Fruit fly (Drosophila melanogaster) whole organism, embryonic: ENCODE results near the gene CG4991.

Source experiments
- CG10209 ChIP-seq: fragments of 200-800 bp; sonication (Bioruptor generic); optimal IDR thresholded peaks from 3 replicates; lab custom pipeline; 2017; ENCODE audit warnings: missing biosample characterization, mild to moderate bottlenecking, missing genetic modification characterization, missing genetic modification reagents
- CG11695 ChIP-seq: fragments of 200-800 bp; sonication (Bioruptor generic); IDR thresholded peaks from 3 replicates; pipeline ENCODE4 v1.3.6; 2022; ENCODE audit warnings: missing biosample characterization, missing genetic modification characterization
- CG12104 ChIP-seq: fragments of 200-800 bp; sonication (Bioruptor generic); optimal IDR thresholded peaks from 3 replicates; lab custom pipeline; 2016; ENCODE audit warnings: missing biosample characterization, missing genetic modification characterization
- CG17802 ChIP-seq: fragments of 200-800 bp; sonication (Bioruptor generic); optimal IDR thresholded peaks from 2 replicates; lab custom pipeline; 2018; ENCODE audit warnings: missing biosample characterization, mild to moderate bottlenecking, missing genetic modification characterization, moderate library complexity
- CG2678 ChIP-seq: fragments of 200-800 bp; sonication (Bioruptor generic); optimal IDR thresholded peaks from 3 replicates; lab custom pipeline; 2019; ENCODE audit warnings: missing biosample characterization, mild to moderate bottlenecking, missing genetic modification characterization, moderate library complexity
- CG30431 ChIP-seq: fragments of 200-800 bp; sonication (Bioruptor generic); optimal IDR thresholded peaks from 2 replicates; lab custom pipeline; 2017; ENCODE audit warnings: missing biosample characterization, missing genetic modification characterization
- CG32772 ChIP-seq: fragments of 200-800 bp; sonication (Bioruptor generic); IDR thresholded peaks from 2 replicates; pipeline ENCODE4 v1.3.6; 2022; ENCODE audit warnings: missing biosample characterization, missing genetic modification characterization
- CG34376 ChIP-seq: fragments of 200-800 bp; sonication (Bioruptor generic); optimal IDR thresholded peaks from 2 replicates; lab custom pipeline; 2018; ENCODE audit warnings: missing biosample characterization, mild to moderate bottlenecking, missing genetic modification characterization
- CG3847 ChIP-seq: fragments of 200-800 bp; sonication (Bioruptor generic); IDR thresholded peaks from 2 replicates; pipeline ENCODE4 v1.3.6; 2022; ENCODE audit warnings: missing biosample characterization, missing genetic modification characterization
- CG4282 ChIP-seq: fragments of 200-800 bp; sonication (Bioruptor generic); optimal IDR thresholded peaks from 2 replicates; lab custom pipeline; 2016; ENCODE audit warnings: missing biosample characterization, missing genetic modification characterization
- CG4404 ChIP-seq: fragments of 200-800 bp; sonication (Bioruptor generic); IDR thresholded peaks from 2 replicates; pipeline ENCODE4 v1.3.6; 2022; ENCODE audit warnings: missing biosample characterization, missing genetic modification characterization
- CG4707 ChIP-seq: fragments of 200-800 bp; sonication (Bioruptor generic); optimal IDR thresholded peaks from 2 replicates; lab custom pipeline; 2018; ENCODE audit warnings: missing biosample characterization, mild to moderate bottlenecking, missing genetic modification characterization, moderate library complexity
- CG6765 ChIP-seq: fragments of 200-800 bp; sonication (Bioruptor generic); optimal IDR thresholded peaks from 3 replicates; lab custom pipeline; 2017; ENCODE audit warnings: missing biosample characterization, mild to moderate bottlenecking, missing genetic modification characterization
- CG6854 ChIP-seq: fragments of 200-800 bp; sonication (Bioruptor generic); optimal IDR thresholded peaks from 3 replicates; lab custom pipeline; 2017; ENCODE audit warnings: missing biosample characterization, mild to moderate bottlenecking, missing genetic modification characterization
- CG7963 ChIP-seq: fragments of 200-800 bp; sonication (Bioruptor generic); IDR thresholded peaks from 3 replicates; pipeline ENCODE4 v1.3.6; 2022; ENCODE audit warnings: missing biosample characterization, missing genetic modification characterization; ENCODE audit not compliant: partially characterized antibody
- CG7987 ChIP-seq: fragments of 200-800 bp; sonication (Bioruptor generic); optimal IDR thresholded peaks from 2 replicates; lab custom pipeline; 2018; ENCODE audit warnings: missing biosample characterization, mild to moderate bottlenecking, missing genetic modification characterization, moderate library complexity
- CG9797 ChIP-seq: fragments of 200-800 bp; sonication (Bioruptor generic); optimal IDR thresholded peaks from 3 replicates; lab custom pipeline; 2018; ENCODE audit warnings: missing biosample characterization, mild to moderate bottlenecking, missing genetic modification characterization
- D ChIP-seq, 2 experiments: fragments of 200-800 bp in 1 of 2; fragments of >200 bp in 1 of 2; sonication (Bioruptor generic) in 1 of 2; optimal IDR thresholded peaks; 2 replicates in 1 of 2; 3 replicates in 1 of 2; lab custom pipeline; 2017; ENCODE audit warnings: mild to moderate bottlenecking in 1 of 2, missing biosample characterization in 1 of 2, missing genetic modification characterization in 1 of 2, missing genetic modification reagents in 1 of 2
- D19B ChIP-seq: fragments of 200-800 bp; sonication (Bioruptor generic); optimal IDR thresholded peaks from 2 replicates; lab custom pipeline; 2017; ENCODE audit warnings: missing biosample characterization, mild to moderate bottlenecking, missing genetic modification characterization
- Dbx ChIP-seq: fragments of 200-800 bp; sonication (Bioruptor generic); IDR thresholded peaks from 3 replicates; pipeline ENCODE4 v1.3.6; 2022; ENCODE audit warnings: missing biosample characterization, missing genetic modification characterization
- Deaf1 ChIP-seq: fragments of 200-800 bp; optimal IDR thresholded peaks from 3 replicates; lab custom pipeline; 2019; ENCODE audit warnings: missing biosample characterization, mild to moderate bottlenecking, missing genetic modification characterization, moderate library complexity
- Fer3 ChIP-seq: fragments of 200-800 bp; sonication (Bioruptor generic); optimal IDR thresholded peaks from 2 replicates; lab custom pipeline; 2018; ENCODE audit warnings: missing biosample characterization, mild to moderate bottlenecking, missing genetic modification characterization, moderate library complexity
- HLH54F ChIP-seq: fragments of 200-800 bp; sonication (Bioruptor generic); optimal IDR thresholded peaks from 3 replicates; lab custom pipeline; 2016; ENCODE audit warnings: missing biosample characterization, missing genetic modification characterization
- Hr78 ChIP-seq, 2 experiments: fragments of 200-800 bp in 1 of 2; fragments of >200 bp in 1 of 2; sonication (Bioruptor generic) in 1 of 2; optimal IDR thresholded peaks; 2 replicates each; lab custom pipeline; 2017 to 2019; ENCODE audit warnings: missing biosample characterization in 2 of 2, missing genetic modification characterization in 2 of 2, mild to moderate bottlenecking in 1 of 2, moderate library complexity in 1 of 2
- Jarid2 ChIP-seq: fragments of 200-800 bp; sonication (Bioruptor generic); optimal IDR thresholded peaks from 3 replicates; lab custom pipeline; 2017; ENCODE audit warnings: mild to moderate bottlenecking, missing biosample characterization, missing genetic modification reagents, missing genetic modification characterization
- Myb ChIP-seq: fragments of 200-800 bp; sonication (Bioruptor generic); optimal IDR thresholded peaks from 2 replicates; lab custom pipeline; 2016; ENCODE audit warnings: missing biosample characterization, missing genetic modification characterization
- Nf-YA ChIP-seq: fragments of 200-800 bp; sonication (Bioruptor generic); IDR thresholded peaks from 2 replicates; pipeline ENCODE4 v1.3.6; 2022; ENCODE audit warnings: missing biosample characterization, missing genetic modification characterization
- Rfx ChIP-seq: fragments of 200-800 bp; sonication (Bioruptor generic); IDR thresholded peaks from 2 replicates; pipeline ENCODE4 v1.3.6; 2022; ENCODE audit warnings: missing biosample characterization, missing genetic modification characterization
- Rx ChIP-seq: fragments of 200-800 bp; sonication (Bioruptor generic); IDR thresholded peaks from 2 replicates; pipeline ENCODE4 v1.3.6; 2022; ENCODE audit warnings: missing biosample characterization, missing genetic modification characterization
- Six4 ChIP-seq: fragments of 200-800 bp; sonication (Bioruptor generic); optimal IDR thresholded peaks from 2 replicates; lab custom pipeline; 2016; ENCODE audit warnings: missing biosample characterization, missing genetic modification characterization
- ash1 ChIP-seq: fragments of 200-800 bp; sonication (Bioruptor generic); optimal IDR thresholded peaks from 2 replicates; lab custom pipeline; 2018; ENCODE audit warnings: missing biosample characterization, mild to moderate bottlenecking, missing genetic modification characterization
- az2 ChIP-seq: fragments of 200-800 bp; sonication (Bioruptor generic); optimal IDR thresholded peaks from 3 replicates; lab custom pipeline; 2016; ENCODE audit warnings: missing biosample characterization, missing genetic modification characterization
- cas ChIP-seq: fragments of 200-800 bp; sonication (Bioruptor generic); IDR thresholded peaks from 2 replicates; pipeline ENCODE4 v1.3.6; 2022; ENCODE audit warnings: missing biosample characterization, missing genetic modification characterization
- chm ChIP-seq: fragments of 200-800 bp; sonication (Bioruptor generic); IDR thresholded peaks from 2 replicates; pipeline ENCODE4 v1.3.6; 2022; ENCODE audit warnings: missing biosample characterization, missing genetic modification characterization
- da ChIP-seq: fragments of 200-800 bp; sonication (Bioruptor generic); optimal IDR thresholded peaks from 2 replicates; lab custom pipeline; 2016; ENCODE audit warnings: missing biosample characterization, missing genetic modification characterization
- exex ChIP-seq: fragments of 200-800 bp; sonication (Bioruptor generic); optimal IDR thresholded peaks from 4 replicates; lab custom pipeline; 2018; ENCODE audit warnings: missing biosample characterization, mild to moderate bottlenecking, missing genetic modification characterization, moderate library complexity
- eyg ChIP-seq: fragments of 200-800 bp; sonication (Bioruptor generic); optimal IDR thresholded peaks from 3 replicates; lab custom pipeline; 2016; ENCODE audit warnings: missing biosample characterization, missing genetic modification characterization
- ftz-f1 ChIP-seq: fragments of 200-800 bp; sonication (Bioruptor generic); optimal IDR thresholded peaks from 2 replicates; lab custom pipeline; 2016; ENCODE audit warnings: missing biosample characterization, missing genetic modification characterization
- gcm ChIP-seq: fragments of 200-800 bp; sonication (Bioruptor generic); optimal IDR thresholded peaks from 2 replicates; lab custom pipeline; 2019; ENCODE audit warnings: missing biosample characterization, mild to moderate bottlenecking, missing genetic modification characterization, moderate library complexity
- gro ChIP-seq: fragments of 200-800 bp; sonication (Bioruptor generic); optimal IDR thresholded peaks from 2 replicates; lab custom pipeline; 2016; ENCODE audit warnings: missing biosample characterization, missing genetic modification characterization
- h ChIP-seq: fragments of >200 bp; optimal IDR thresholded peaks from 2 replicates; lab custom pipeline; 2017
- jumu ChIP-seq: fragments of 200-800 bp; sonication (Bioruptor generic); optimal IDR thresholded peaks from 3 replicates; lab custom pipeline; 2016; ENCODE audit warnings: missing biosample characterization, missing genetic modification characterization
- lab ChIP-seq: fragments of 200-800 bp; sonication (Bioruptor generic); optimal IDR thresholded peaks from 3 replicates; lab custom pipeline; 2017; ENCODE audit warnings: missing biosample characterization, missing genetic modification characterization, mild to moderate bottlenecking, moderate library complexity, missing genetic modification reagents
- luna ChIP-seq: fragments of 200-800 bp; sonication (Bioruptor generic); optimal IDR thresholded peaks from 2 replicates; lab custom pipeline; 2016; ENCODE audit warnings: missing biosample characterization, missing genetic modification characterization
- nau ChIP-seq: fragments of 200-800 bp; sonication (Bioruptor generic); optimal IDR thresholded peaks from 3 replicates; lab custom pipeline; 2017; ENCODE audit warnings: missing biosample characterization, mild to moderate bottlenecking, missing genetic modification characterization, missing genetic modification reagents
- onecut ChIP-seq: fragments of 200-800 bp; sonication (Bioruptor generic); IDR thresholded peaks from 2 replicates; pipeline ENCODE4 v1.3.6; 2022; ENCODE audit warnings: missing biosample characterization, missing genetic modification characterization
- otp ChIP-seq: fragments of 200-800 bp; sonication (Bioruptor generic); IDR thresholded peaks from 3 replicates; pipeline ENCODE4, ENCODE4 v1.3.6; 2022; ENCODE audit warnings: missing biosample characterization, missing genetic modification characterization
- run ChIP-seq: fragments of 200-800 bp; sonication (Bioruptor generic); optimal IDR thresholded peaks from 3 replicates; lab custom pipeline; 2018; ENCODE audit warnings: missing biosample characterization, mild to moderate bottlenecking, missing genetic modification characterization
- sima ChIP-seq: fragments of 200-800 bp; sonication (Bioruptor generic); optimal IDR thresholded peaks from 2 replicates; lab custom pipeline; 2016; ENCODE audit warnings: missing biosample characterization, missing genetic modification characterization
- sqz ChIP-seq: fragments of 200-800 bp; sonication (Bioruptor generic); optimal IDR thresholded peaks from 3 replicates; lab custom pipeline; 2018; ENCODE audit warnings: missing biosample characterization, mild to moderate bottlenecking, missing genetic modification characterization
- trh ChIP-seq: fragments of 200-800 bp; sonication (Bioruptor generic); optimal IDR thresholded peaks from 2 replicates; lab custom pipeline; 2016; ENCODE audit warnings: missing biosample characterization, missing genetic modification characterization
- vfl ChIP-seq: fragments of 200-800 bp; sonication (Bioruptor generic); optimal IDR thresholded peaks from 2 replicates; lab custom pipeline; 2016; ENCODE audit warnings: missing biosample characterization, missing genetic modification characterization

Gene CG4991

dm6 chrX:17148951-17149449 lies 57.3 kb downstream of the CG4991 start, which contains the start of gene Chchd2:
Gene Chchd2, plus strand, starts transcription at chrX:17149001.
- TF ChIP-seq cas (GFP tag; lab: Robert Waterston, UW) = no peak
- TF ChIP-seq ftz-f1 (GFP tag; lab: Kevin White, UChicago) = no peak
- no peak for TF ChIP-seq sqz (GFP tag; lab: Kevin White, UChicago)
- TF ChIP-seq gro (GFP tag; lab: Kevin White, UChicago) = no peak
- no peak for TF ChIP-seq eyg (GFP tag; lab: Kevin White, UChicago)
- no peak for TF ChIP-seq CG11695 (GFP tag; lab: Robert Waterston, UW)
- peak; percentile 29 for TF ChIP-seq CG34376 (GFP tag; lab: Kevin White, UChicago)
- no peak for TF ChIP-seq luna (GFP tag; lab: Kevin White, UChicago)
- no peak for TF ChIP-seq CG12104 (GFP tag; lab: Kevin White, UChicago)
- TF ChIP-seq otp = no peak
- TF ChIP-seq CG4282 (GFP tag; lab: Kevin White, UChicago) = no peak
- TF ChIP-seq CG7963 (GFP tag; lab: Robert Waterston, UW) = no peak
- no peak for TF ChIP-seq CG4707
- no peak for TF ChIP-seq CG30431 (GFP tag; lab: Kevin White, UChicago)
- no peak for TF ChIP-seq CG2678 (tag; lab: Kevin White, UChicago)
- no peak for TF ChIP-seq run (tag; lab: Kevin White, UChicago)
- no peak for TF ChIP-seq ash1 (GFP tag; lab: Kevin White, UChicago)
- no peak for TF ChIP-seq CG4404
- TF ChIP-seq Dbx (GFP tag; lab: Robert Waterston, UW) = no peak
- TF ChIP-seq chm (GFP tag; lab: Robert Waterston, UW) = no peak
- no peak for TF ChIP-seq h (lab: Kevin White, UChicago)
- no peak for TF ChIP-seq sima (GFP tag; lab: Kevin White, UChicago)
- TF ChIP-seq Hr78 (GFP tag; optimal IDR thresholded peaks at IDR 0.05; lab: Kevin White, UChicago) = no peak
- peak; percentile 11 for TF ChIP-seq Fer3 (tag; lab: Kevin White, UChicago)
- TF ChIP-seq da (GFP tag; lab: Kevin White, UChicago) = no peak
- TF ChIP-seq D19B = no peak
- no peak for TF ChIP-seq CG32772
- TF ChIP-seq CG17802 (tag; lab: Kevin White, UChicago) = no peak
- TF ChIP-seq CG6854 (GFP tag; lab: Kevin White, UChicago) = peak; percentile 27
- peak; percentile 61 for TF ChIP-seq Jarid2 (GFP tag; lab: Kevin White, UChicago)
- TF ChIP-seq Nf-YA (GFP tag; lab: Robert Waterston, UW) = no peak
- no peak for TF ChIP-seq jumu
- no peak for TF ChIP-seq Rfx
- TF ChIP-seq Deaf1 (tag; lab: Kevin White, UChicago) = no peak
- no peak for TF ChIP-seq Rx (GFP tag; lab: Robert Waterston, UW)
- TF ChIP-seq exex = no peak
- TF ChIP-seq D (optimal IDR thresholded peaks at IDR 0.05; lab: Kevin White, UChicago) = no peak
- TF ChIP-seq D (GFP tag; optimal IDR thresholded peaks at IDR 0.05; lab: Kevin White, UChicago) = no peak
- no peak for TF ChIP-seq lab
- no peak for TF ChIP-seq CG7987
- TF ChIP-seq CG6765 = no peak
- TF ChIP-seq Myb = no peak
- no peak for TF ChIP-seq HLH54F (GFP tag; lab: Kevin White, UChicago)
- no peak for TF ChIP-seq CG10209 (GFP tag; lab: Kevin White, UChicago)
- peak; percentile 32; the same call in 1 of the 2 replicates for TF ChIP-seq onecut
- peak; percentile 11 for TF ChIP-seq CG9797 (GFP tag; lab: Kevin White, UChicago)
- no peak for TF ChIP-seq trh
- no peak for TF ChIP-seq CG3847
- TF ChIP-seq gcm (GFP tag; lab: Kevin White, UChicago) = no peak
- TF ChIP-seq Six4 = no peak
- TF ChIP-seq vfl (GFP tag; lab: Kevin White, UChicago) = no peak
- no peak for TF ChIP-seq az2 (GFP tag; lab: Kevin White, UChicago)
- no peak for TF ChIP-seq nau (GFP tag; lab: Kevin White, UChicago)
